Fruit fly (Drosophila melanogaster) whole organism, embryonic: Measurements from ENCODE around the gene CG5902.
A peak's percentile ranks its signal among the peaks of the same experiment; 100 is the strongest.

Experiments used
- Atf6 ChIP-seq: fragments of 200-800 bp; sonication (Bioruptor generic); IDR thresholded peaks from 2 replicates; pipeline ENCODE4 v1.3.6; 2022; ENCODE audit warnings: missing biosample characterization, missing genetic modification characterization
- CG12659 ChIP-seq: fragments of 200-800 bp; sonication (Bioruptor generic); optimal IDR thresholded peaks from 3 replicates; lab custom pipeline; 2017; ENCODE audit warnings: mild to moderate bottlenecking, missing biosample characterization, missing genetic modification reagents, missing genetic modification characterization
- CG13287 ChIP-seq: fragments of 200-800 bp; sonication (Bioruptor generic); IDR thresholded peaks from 2 replicates; pipeline ENCODE4 v1.3.6; 2022; ENCODE audit warnings: missing biosample characterization, missing genetic modification characterization; ENCODE audit not compliant: partially characterized antibody
- CG4404 ChIP-seq: fragments of 200-800 bp; sonication (Bioruptor generic); IDR thresholded peaks from 2 replicates; pipeline ENCODE4 v1.3.6; 2022; ENCODE audit warnings: missing biosample characterization, missing genetic modification characterization
- CG6683 ChIP-seq: fragments of 200-800 bp; sonication (Bioruptor generic); optimal IDR thresholded peaks from 2 replicates; lab custom pipeline; 2017; ENCODE audit warnings: missing biosample characterization, mild to moderate bottlenecking, missing genetic modification characterization, missing genetic modification reagents
- CG8924 ChIP-seq: fragments of 200-800 bp; optimal IDR thresholded peaks from 3 replicates; lab custom pipeline; 2019; ENCODE audit warnings: missing biosample characterization, mild to moderate bottlenecking, missing genetic modification characterization, moderate library complexity
- Drgx ChIP-seq: fragments of 200-800 bp; sonication (Bioruptor generic); IDR thresholded peaks from 2 replicates; pipeline ENCODE4 v1.3.6; 2022; ENCODE audit warnings: missing biosample characterization, missing genetic modification characterization
- Xrp1 ChIP-seq: fragments of 200-800 bp; sonication (Bioruptor generic); IDR thresholded peaks from 2 replicates; pipeline ENCODE4 v1.3.6; 2022; ENCODE audit warnings: missing biosample characterization, missing genetic modification characterization
- vnd ChIP-seq: fragments of 200-800 bp; sonication (Bioruptor generic); IDR thresholded peaks from 3 replicates; pipeline ENCODE4 v1.3.6; 2022; ENCODE audit warnings: missing biosample characterization, missing genetic modification characterization; ENCODE audit not compliant: partially characterized antibody
- zfh1 ChIP-seq: fragments of 200-800 bp; sonication (Bioruptor generic); IDR thresholded peaks from 3 replicates; pipeline ENCODE4 v1.3.6; 2022; ENCODE audit warnings: missing biosample characterization, missing genetic modification characterization

Gene CG5902

DNA sequence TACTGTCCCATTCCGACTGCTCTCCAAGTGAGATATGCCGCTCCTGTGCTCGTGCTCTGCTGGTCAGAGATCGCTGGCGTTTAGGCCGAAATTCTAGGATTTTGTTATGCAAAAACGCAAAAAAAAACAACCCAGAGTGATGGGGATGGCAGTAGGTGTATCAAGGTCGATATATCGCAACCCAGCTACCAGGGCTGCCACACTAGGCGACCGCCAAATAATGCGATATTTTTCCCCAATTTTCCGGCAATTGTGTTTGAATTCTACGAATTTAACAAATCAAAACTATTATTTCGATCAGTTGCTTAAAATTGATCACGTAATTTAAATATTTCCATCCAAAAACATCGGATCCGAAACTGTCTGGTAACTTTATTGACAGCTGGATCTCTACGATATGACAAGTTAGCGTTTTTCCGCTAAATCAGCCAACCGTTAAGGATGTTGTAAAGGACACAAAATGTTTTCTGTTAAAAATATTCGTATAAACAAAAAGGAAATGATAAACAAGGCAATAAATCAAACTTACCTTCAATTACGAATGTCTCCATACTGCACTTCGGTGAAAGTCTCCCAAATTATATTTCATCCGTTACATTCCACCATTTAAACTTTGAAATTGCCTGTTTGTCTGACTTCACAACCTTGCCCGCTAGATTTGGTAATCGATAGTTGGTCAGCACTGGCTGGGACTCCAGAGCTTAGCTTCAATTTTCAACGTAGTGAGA, 51.3 kb downstream of the CG5902 start, which contains the start of gene spas (continued):
- peak; percentile 62 for TF ChIP-seq CG12659 (GFP tag; lab: Kevin White, UChicago)
- no peak for TF ChIP-seq CG6683 (GFP tag; lab: Kevin White, UChicago)
- peak; percentile 87 for TF ChIP-seq zfh1 (GFP tag; lab: Robert Waterston, UW)
- peak; percentile 90 for TF ChIP-seq CG13287 (GFP tag; lab: Robert Waterston, UW)
- TF ChIP-seq Atf6 (GFP tag; lab: Robert Waterston, UW): 0 out of 2 replicates have a peak, but pooled peaks have one; percentile 5
- peak; percentile 46 for TF ChIP-seq CG8924
- TF ChIP-seq Xrp1 (GFP tag; lab: Robert Waterston, UW): peak; percentile 79
- TF ChIP-seq vnd: peak; percentile 96
- TF ChIP-seq CG4404 (GFP tag; lab: Robert Waterston, UW): peak; percentile 81
- TF ChIP-seq Drgx (GFP tag; lab: Robert Waterston, UW): 0 out of 2 replicates have a peak, but pooled peaks have one; percentile 18
